Worm (Caenorhabditis elegans) whole organism, young adult: ENCODE data around the gene srg-25.

Source experiments
- ama-1 ChIP-seq, 3 experiments: fragments of 150-350 bp in 1 of 3; sonication (generic microtip) in 2 of 3; optimal IDR thresholded peaks; 2 replicates each; lab custom pipeline; 2014 to 2018; ENCODE audit warnings: missing biosample characterization in 2 of 3, missing genetic modification characterization in 2 of 3, missing genetic modification reagents in 2 of 3
- aptf-3 ChIP-seq: fragments of 200-800 bp; sonication (Bioruptor generic); IDR thresholded peaks from 2 replicates; pipeline ENCODE4 v1.3.6; 2022; ENCODE audit warnings: missing genetic modification characterization, missing compliant biosample characterization
- egrh-3 ChIP-seq: fragments of 200-800 bp; sonication (Bioruptor generic); IDR thresholded peaks from 2 replicates; pipeline ENCODE4 v1.3.6; 2022; ENCODE audit warnings: missing genetic modification reagents, missing genetic modification characterization, missing compliant biosample characterization
- hmg-1.2 ChIP-seq: fragments of 200-800 bp; sonication (Bioruptor generic); IDR thresholded peaks from 2 replicates; pipeline ENCODE4 v1.3.6; 2022; ENCODE audit warnings: missing genetic modification reagents, missing genetic modification characterization, missing compliant biosample characterization
- lin-40 ChIP-seq: sonication (generic microtip); optimal IDR thresholded peaks from 2 replicates; lab custom pipeline; 2016; ENCODE audit warnings: missing genetic modification characterization, mild to moderate bottlenecking, missing compliant biosample characterization, missing genotype, missing genetic modification reagents
- lir-1 ChIP-seq: fragments of 200-800 bp; sonication (Bioruptor generic); conservative IDR thresholded peaks from 2 replicates; pipeline ENCODE4 v1.3.6; 2022; ENCODE audit warnings: missing genetic modification reagents, missing genetic modification characterization, missing compliant biosample characterization
- madf-3 ChIP-seq: fragments of 200-800 bp; sonication (Bioruptor generic); IDR thresholded peaks from 2 replicates; pipeline ENCODE4 v1.3.6; 2022; ENCODE audit warnings: missing genetic modification reagents, missing genetic modification characterization, missing compliant biosample characterization
- nfya-1 ChIP-seq: sonication (generic microtip); optimal IDR thresholded peaks from 2 replicates; lab custom pipeline; 2017; ENCODE audit warnings: antibody characterized with exemption, missing compliant biosample characterization, missing genetic modification characterization, borderline replicate concordance; ENCODE audit not compliant: insufficient read depth

- TF ChIP-seq nfya-1 (tag; lab: Kevin White, UChicago) (no peak), aptf-3 (GFP tag; lab: Robert Waterston, UW) (no peak), hmg-1.2 (GFP tag; lab: Robert Waterston, UW) (no peak), madf-3 (no peak), lin-40 (no peak), ama-1 (optimal IDR thresholded peaks at IDR 0.05; lab: Kevin White, UChicago) (no peak), ama-1 (GFP tag; optimal IDR thresholded peaks at IDR 0.05; lab: Kevin White, UChicago) (no peak), egrh-3 (GFP tag; lab: Robert Waterston, UW) (no peak), lir-1 (no peak)
Measured at ce11 chrV:5349471-5349870, 4.2 kb upstream of the srg-25 start, which contains the start of gene T09D3.3.
